Worm (Caenorhabditis elegans): ENCODE measurements around the gene che-12.

Gene che-12

DNA sequence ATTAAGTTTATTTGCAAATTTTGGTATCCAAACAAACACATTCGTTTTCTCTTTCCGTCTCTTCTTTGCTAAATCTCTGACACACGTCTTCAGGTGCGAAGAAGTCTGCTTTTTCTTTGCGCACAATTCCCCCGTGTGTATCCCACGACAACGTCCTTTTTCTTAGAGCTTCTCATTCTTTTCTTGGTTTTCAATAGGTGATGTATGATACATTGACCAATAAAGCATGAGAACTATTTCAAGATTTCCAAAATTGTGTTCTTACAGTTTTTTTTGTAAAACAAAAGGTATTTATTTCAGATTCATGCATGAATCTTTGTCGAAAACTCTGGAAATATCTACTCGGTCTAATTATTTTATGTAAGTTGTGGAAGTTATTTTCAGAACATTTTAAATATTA lies 17.4 kb downstream of the che-12 start, which contains the start of gene B0024.15:
TSS of gene B0024.15 (plus strand) at position 301 of the 400 bp plus-strand sequence.
- TF ChIP-seq gei-8 (GFP tag; optimal IDR thresholded peaks at IDR 0.05) (no peak), aha-1 (tag) (peak; percentile 47), tag-97 (GFP tag; IDR thresholded peaks at IDR 0.05) (no peak)

DNA sequence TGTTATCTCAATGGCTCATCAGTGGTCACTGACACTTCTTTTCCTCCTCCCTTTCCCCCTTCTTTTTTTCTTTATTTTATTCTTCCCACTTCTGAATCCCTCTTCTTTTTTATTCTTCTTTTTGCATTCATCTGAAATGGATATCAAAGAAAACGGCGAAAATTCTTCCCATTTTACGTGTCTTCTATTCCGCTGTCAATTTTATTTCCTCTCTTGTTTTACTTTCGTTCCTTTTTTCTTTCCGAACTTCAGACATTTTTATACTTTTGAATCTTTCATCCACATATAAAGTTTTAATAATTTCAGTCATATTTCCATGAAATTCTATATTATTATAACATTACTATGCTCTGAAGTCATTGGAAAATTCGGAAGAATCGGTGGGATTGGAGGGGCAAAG lies 19.9 kb downstream of the che-12 start, which contains the start of gene B0024.3:
TSS of gene B0024.3 (plus strand) at position 301 of the 400 bp plus-strand sequence.
- TF ChIP-seq zag-1 (tag; optimal IDR thresholded peaks at IDR 0.05) = no peak
- TF ChIP-seq pqm-1 (tag; optimal IDR thresholded peaks at IDR 0.05) = no peak
- no peak for TF ChIP-seq ZK546.5 (tag; optimal IDR thresholded peaks at IDR 0.05)
- no peak for TF ChIP-seq lin-1 (GFP tag; IDR thresholded peaks at IDR 0.05)
- TF ChIP-seq ceh-32 (tag; optimal IDR thresholded peaks at IDR 0.05; ENCODE audit: poor library complexity) = no peak
- no peak for TF ChIP-seq aha-1 (tag)
- TF ChIP-seq mep-1 (tag; optimal IDR thresholded peaks at IDR 0.05) = no peak
- TF ChIP-seq fos-1 (tag; optimal IDR thresholded peaks at IDR 0.05) = no peak
- TF ChIP-seq pha-4 (GFP tag; IDR thresholded peaks at IDR 0.05) = no peak
- TF ChIP-seq pha-4 (tag; optimal IDR thresholded peaks at IDR 0.05) = no peak
- no peak for TF ChIP-seq spr-3 (GFP tag; optimal IDR thresholded peaks at IDR 0.05)
- TF ChIP-seq zip-2 (tag; optimal IDR thresholded peaks at IDR 0.05) = no peak
- TF ChIP-seq ceh-44 (GFP tag; IDR thresholded peaks at IDR 0.05) = no peak
- TF ChIP-seq hlh-11 (tag; optimal IDR thresholded peaks at IDR 0.05) = no peak
- no peak for TF ChIP-seq ztf-7 (tag; optimal IDR thresholded peaks at IDR 0.05)

DNA sequence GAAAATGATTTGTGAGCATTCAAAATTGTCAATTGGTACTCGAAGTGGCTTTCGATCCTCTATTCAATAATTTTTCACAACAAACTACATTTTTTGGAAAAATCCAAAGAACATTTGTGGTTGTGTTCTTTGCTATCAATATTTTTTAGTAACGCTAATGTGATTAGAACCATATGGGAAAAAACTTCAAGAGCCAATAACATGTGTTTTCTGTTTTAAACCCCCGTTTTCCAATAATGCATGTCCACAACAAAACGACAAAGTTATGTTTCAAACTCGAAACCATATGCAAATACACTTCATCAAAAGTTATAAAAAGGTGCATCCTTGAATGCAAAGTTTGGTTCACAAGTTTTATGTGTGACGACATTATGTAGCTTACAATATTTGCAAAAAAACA lies 21.3 kb downstream of the che-12 start:
- no peak for TF ChIP-seq lin-13 (GFP tag; optimal IDR thresholded peaks at IDR 0.05)

DNA sequence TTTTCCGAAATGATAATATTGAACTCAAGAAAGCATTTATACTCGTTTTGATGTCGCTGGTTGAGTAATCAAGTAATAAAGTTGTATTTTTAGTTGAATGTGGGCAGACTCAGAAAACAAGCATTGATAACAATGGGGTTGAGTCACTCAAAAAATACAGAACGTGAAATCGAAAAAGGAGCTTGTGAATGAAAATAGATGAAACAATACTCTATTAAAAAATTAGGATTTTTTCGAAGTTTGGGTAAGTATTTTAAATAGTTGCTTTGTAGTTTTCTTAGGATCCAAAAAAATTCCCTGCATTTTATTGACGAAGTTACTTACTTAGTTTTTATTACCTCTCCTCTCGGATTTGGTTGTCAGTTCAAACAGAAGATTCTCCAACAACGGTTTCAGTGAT lies 23.7 kb downstream of the che-12 start, which contains the start of gene lys-3:
TSS of gene lys-3 (minus strand) at position 101 of the 400 bp plus-strand sequence.
- TF ChIP-seq ceh-20 (GFP tag; IDR thresholded peaks at IDR 0.05) (no peak), nhr-28 (tag; optimal IDR thresholded peaks at IDR 0.05) (no peak), mep-1 (tag; optimal IDR thresholded peaks at IDR 0.05) (no peak), daf-19 (GFP tag; conservative IDR thresholded peaks at IDR 0.05) (no peak), snpc-4 (tag; optimal IDR thresholded peaks at IDR 0.05) (no peak), unc-130 (GFP tag; optimal IDR thresholded peaks at IDR 0.05) (no peak)

DNA sequence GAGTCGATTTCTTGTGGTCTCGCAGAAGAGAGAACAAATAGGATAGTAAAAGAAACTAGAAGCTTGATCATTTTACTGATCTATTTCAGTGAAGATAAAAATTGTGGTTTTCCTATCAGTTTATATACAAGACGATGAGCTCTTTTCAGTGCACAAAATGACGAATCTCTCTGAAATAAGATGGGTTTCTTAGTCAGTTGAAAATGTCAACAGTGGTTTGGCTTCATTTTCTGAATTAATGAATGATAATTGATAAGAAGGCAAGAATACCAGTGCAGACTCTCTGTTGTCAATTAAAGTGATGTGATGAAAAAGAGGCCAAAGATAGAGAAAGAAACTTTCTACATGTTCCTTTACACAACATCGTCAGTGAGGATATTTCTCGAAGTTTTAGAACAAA lies 25.8 kb downstream of the che-12 start, which contains the start of gene lys-2:
TSS of gene lys-2 (minus strand) at position 101 of the 400 bp plus-strand sequence.
- peak; percentile 88 for TF ChIP-seq pqm-1 (tag; optimal IDR thresholded peaks at IDR 0.05)
- peak; percentile 82 for TF ChIP-seq nhr-28 (tag; optimal IDR thresholded peaks at IDR 0.05)
- TF ChIP-seq daf-16 (GFP tag; optimal IDR thresholded peaks at IDR 0.05) = no peak
- TF ChIP-seq daf-16 (tag; optimal IDR thresholded peaks at IDR 0.05) = peak; percentile 94
- TF ChIP-seq lin-29 (GFP tag; IDR thresholded peaks at IDR 0.05) = no peak
- TF ChIP-seq aha-1 (tag) = peak; percentile 29
- TF ChIP-seq lin-1 (GFP tag; IDR thresholded peaks at IDR 0.05) = 0 out of 2 replicates have a peak, but pooled peaks have one; percentile 32
- peak; percentile 39 for TF ChIP-seq dve-1 (tag; optimal IDR thresholded peaks at IDR 0.05; ENCODE audit: insufficient read depth)
- TF ChIP-seq nhr-6 (tag; optimal IDR thresholded peaks at IDR 0.05) = peak; percentile 42
- TF ChIP-seq egl-43 (GFP tag; IDR thresholded peaks at IDR 0.05) = no peak
- TF ChIP-seq egl-27 (tag; optimal IDR thresholded peaks at IDR 0.05) = no peak
- peak; percentile 80 for TF ChIP-seq dmd-6 (GFP tag; IDR thresholded peaks at IDR 0.05)

- no peak for TF ChIP-seq unc-39 (tag; optimal IDR thresholded peaks at IDR 0.05)
- TF ChIP-seq F44E2.7 (GFP tag; IDR thresholded peaks at IDR 0.05) = no peak
- TF ChIP-seq nhr-25 (tag; optimal IDR thresholded peaks at IDR 0.05; ENCODE audit: borderline replicate concordance, insufficient read depth) = no peak
- TF ChIP-seq php-3 (GFP tag; IDR thresholded peaks at IDR 0.05) = peak; percentile 82
- TF ChIP-seq madf-5 (GFP tag; IDR thresholded peaks at IDR 0.05) = no peak
- TF ChIP-seq hif-1 (tag; optimal IDR thresholded peaks at IDR 0.05) = peak in 1 of 2 experiments; percentile 18
- no peak for TF ChIP-seq zip-11 (GFP tag; IDR thresholded peaks at IDR 0.05)
- TF ChIP-seq lin-15B (tag; optimal IDR thresholded peaks at IDR 0.05) = no peak
- TF ChIP-seq zfp-3 (GFP tag; conservative IDR thresholded peaks at IDR 0.05) = no peak
- TF ChIP-seq tra-1 (GFP tag; IDR thresholded peaks at IDR 0.05) = no peak
- no peak for TF ChIP-seq spr-1 (tag; optimal IDR thresholded peaks at IDR 0.05)
- TF ChIP-seq pqm-1 (tag; optimal IDR thresholded peaks at IDR 0.05) = peak; percentile 69
- no peak for TF ChIP-seq T20F7.1 (GFP tag; optimal IDR thresholded peaks at IDR 0.05)
- TF ChIP-seq mxl-2 (GFP tag; conservative IDR thresholded peaks at IDR 0.05) = no peak
Measured at ce11 chrV:10280112-10280511, 27.1 kb downstream of the che-12 start.

Measured in whole organism, L4 larva.